Worm (Caenorhabditis elegans): ENCODE measurements around the gene srd-27.
"Not testable (repeated sequence)": the region's sequence is repeated elsewhere in the genome, so short reads cannot be mapped to it uniquely, and the experiment has no call there.

Gene srd-27

DNA sequence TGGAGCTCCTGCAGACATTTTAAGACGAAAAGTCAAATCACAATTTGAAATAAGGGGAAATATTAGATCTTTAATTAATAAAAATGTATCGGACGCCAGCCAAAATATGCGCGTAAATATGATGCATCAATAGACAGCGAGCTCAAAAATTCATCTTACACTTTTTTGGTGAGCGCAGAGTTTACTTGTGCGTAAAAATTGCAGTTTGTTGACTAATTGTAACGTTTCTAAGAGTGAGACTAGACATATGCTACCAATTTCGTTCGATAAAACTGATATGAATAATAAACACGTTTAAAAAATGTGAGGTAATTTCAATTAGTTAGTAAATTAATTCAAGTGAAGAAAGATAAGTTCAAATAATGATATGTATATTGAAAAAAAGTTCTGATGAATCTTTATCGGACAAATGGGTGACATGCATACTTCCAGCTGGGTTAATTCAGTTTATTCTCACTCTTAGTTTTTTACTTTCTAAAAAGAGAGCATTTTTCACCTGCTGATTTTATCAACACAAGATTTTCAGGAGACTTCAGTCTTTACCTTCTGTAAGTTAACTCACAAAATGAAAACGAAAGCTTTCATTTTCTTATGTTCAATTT lies 23.9 kb upstream of the srd-27 start, which contains the start of the genes nhr-285 and irld-52:
nhr-285 (minus strand) TSS at position 101 of the 602 bp plus-strand sequence.
irld-52 (plus strand) TSS at position 552 of the 602 bp plus-strand sequence.
- TF ChIP-seq klf-2 (GFP tag; conservative IDR thresholded peaks at IDR 0.05) (no peak), flt-1 (GFP tag; IDR thresholded peaks at IDR 0.05) (no peak), T22C8.4 (GFP tag; IDR thresholded peaks at IDR 0.05) (no peak), tab-1 (GFP tag; IDR thresholded peaks at IDR 0.05) (no peak), ztf-29 (GFP tag; IDR thresholded peaks at IDR 0.05) (no peak), cog-1 (tag; optimal IDR thresholded peaks at IDR 0.05) (no peak), ref-1 (GFP tag; conservative IDR thresholded peaks at IDR 0.05) (no peak)

DNA sequence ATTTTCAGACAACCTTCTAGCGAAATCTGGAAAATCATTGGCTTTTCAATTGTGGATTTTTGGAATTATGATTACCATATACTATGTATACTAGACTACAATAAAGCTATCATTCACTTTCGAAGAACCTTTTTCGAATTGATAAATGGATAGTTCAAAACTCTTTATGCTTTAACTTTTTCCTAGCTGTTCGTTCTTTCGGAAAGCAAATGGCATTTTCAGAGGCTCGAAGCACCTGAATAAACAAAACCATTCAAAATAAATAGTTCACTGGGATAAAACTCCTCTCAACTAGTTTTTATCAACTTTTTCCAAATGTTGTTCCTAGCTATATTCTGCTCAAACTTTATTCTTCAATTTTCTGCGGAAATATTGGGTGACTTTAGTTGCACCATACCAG lies 22.1 kb upstream of the srd-27 start, which contains the start of gene T26E4.2:
T26E4.2 (plus strand) TSS at position 301 of the 400 bp plus-strand sequence.
- TF ChIP-seq ref-1 (GFP tag; conservative IDR thresholded peaks at IDR 0.05) (no peak), ztf-29 (GFP tag; IDR thresholded peaks at IDR 0.05) (no peak), tab-1 (GFP tag; IDR thresholded peaks at IDR 0.05) (no peak), ztf-23 (GFP tag; IDR thresholded peaks at IDR 0.05) (no peak), flt-1 (GFP tag; IDR thresholded peaks at IDR 0.05) (no peak), cog-1 (tag; optimal IDR thresholded peaks at IDR 0.05) (no peak)

DNA sequence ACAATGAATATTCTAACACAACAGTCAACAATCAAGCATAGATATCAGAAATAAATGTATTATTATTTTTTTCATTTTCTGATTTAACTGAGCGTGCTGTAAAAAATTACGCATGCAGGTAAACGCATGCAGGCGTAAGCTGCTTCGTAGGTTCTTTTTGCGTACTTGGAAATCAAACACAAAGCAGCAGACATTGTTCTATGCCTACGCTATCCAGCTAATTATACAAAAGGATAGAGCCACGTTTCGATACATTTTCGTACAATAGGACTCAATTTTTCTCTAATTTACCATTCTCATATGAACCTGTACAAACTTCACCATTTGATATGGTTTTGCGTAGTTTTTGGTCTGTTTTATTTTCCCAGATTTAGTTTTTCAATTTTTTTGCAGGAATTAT lies 20.7 kb upstream of the srd-27 start, which contains the start of gene T26E4.3:
T26E4.3 (plus strand) TSS at position 301 of the 400 bp plus-strand sequence.
- no peak for TF ChIP-seq med-1 (GFP tag; optimal IDR thresholded peaks at IDR 0.05; ENCODE audit: insufficient read depth)
- no peak for TF ChIP-seq T22C8.4 (GFP tag; IDR thresholded peaks at IDR 0.05)

DNA sequence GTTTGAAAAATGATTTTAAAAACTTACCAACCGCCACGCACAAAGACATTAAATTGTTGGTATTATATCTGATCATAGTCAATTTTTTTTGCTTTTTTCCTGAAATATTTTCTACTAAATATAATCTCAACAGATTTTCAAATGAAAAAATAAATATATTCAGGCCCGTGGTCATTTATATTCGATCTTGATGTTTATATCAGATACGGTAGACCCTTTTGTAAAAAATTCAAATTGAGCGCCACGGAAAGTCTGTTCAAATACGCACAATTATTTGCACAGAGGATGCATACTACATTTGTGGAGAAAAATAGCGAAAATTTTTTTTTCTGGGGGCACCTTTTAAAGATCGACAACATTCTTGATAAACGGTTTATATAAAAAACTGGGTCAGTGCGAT lies 10.8 kb upstream of the srd-27 start, which contains the start of gene T26E4.4:
T26E4.4 (minus strand) TSS at position 101 of the 400 bp plus-strand sequence.
- no peak for TF ChIP-seq med-1 (GFP tag; optimal IDR thresholded peaks at IDR 0.05; ENCODE audit: insufficient read depth)
- no peak for TF ChIP-seq ztf-29 (GFP tag; IDR thresholded peaks at IDR 0.05)
- no peak for TF ChIP-seq flt-1 (GFP tag; IDR thresholded peaks at IDR 0.05)
- no peak for TF ChIP-seq cog-1 (tag; optimal IDR thresholded peaks at IDR 0.05)
- no peak for TF ChIP-seq T22C8.4 (GFP tag; IDR thresholded peaks at IDR 0.05)
- TF ChIP-seq klf-2 (GFP tag; conservative IDR thresholded peaks at IDR 0.05), result no peak
- no peak for TF ChIP-seq tab-1 (GFP tag; IDR thresholded peaks at IDR 0.05)
- no peak for TF ChIP-seq ztf-23 (GFP tag; IDR thresholded peaks at IDR 0.05)
- no peak for TF ChIP-seq ref-1 (GFP tag; conservative IDR thresholded peaks at IDR 0.05)

DNA sequence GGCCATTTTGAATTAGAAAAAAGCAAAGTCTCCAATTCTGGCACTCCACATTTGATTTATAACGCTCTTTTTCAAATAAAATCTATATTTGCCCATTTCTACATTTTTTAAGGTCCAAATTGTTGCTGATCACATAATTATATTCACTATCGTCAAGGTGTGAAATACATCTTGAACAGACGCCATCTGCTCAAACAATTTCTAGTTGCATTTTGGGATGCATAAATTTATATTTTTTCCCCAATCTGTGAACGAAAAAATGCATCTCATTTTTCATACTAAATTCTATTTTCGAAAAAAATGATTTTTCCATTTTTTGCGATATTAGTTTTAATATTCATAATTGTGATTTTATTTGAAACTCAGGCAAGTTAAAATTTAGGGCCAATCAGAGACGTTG lies 9.9 kb upstream of the srd-27 start, which contains the start of gene T26E4.7:
T26E4.7 (plus strand) TSS at position 301 of the 400 bp plus-strand sequence.
- no peak for TF ChIP-seq ztf-29 (GFP tag; IDR thresholded peaks at IDR 0.05)
- TF ChIP-seq klf-2 (GFP tag; conservative IDR thresholded peaks at IDR 0.05), result no peak
- no peak for TF ChIP-seq med-1 (GFP tag; optimal IDR thresholded peaks at IDR 0.05; ENCODE audit: insufficient read depth)
- no peak for TF ChIP-seq tab-1 (GFP tag; IDR thresholded peaks at IDR 0.05)
- no peak for TF ChIP-seq ztf-23 (GFP tag; IDR thresholded peaks at IDR 0.05)
- no peak for TF ChIP-seq cog-1 (tag; optimal IDR thresholded peaks at IDR 0.05)
- TF ChIP-seq ref-1 (GFP tag; conservative IDR thresholded peaks at IDR 0.05), result no peak
- TF ChIP-seq flt-1 (GFP tag; IDR thresholded peaks at IDR 0.05), result no peak

DNA sequence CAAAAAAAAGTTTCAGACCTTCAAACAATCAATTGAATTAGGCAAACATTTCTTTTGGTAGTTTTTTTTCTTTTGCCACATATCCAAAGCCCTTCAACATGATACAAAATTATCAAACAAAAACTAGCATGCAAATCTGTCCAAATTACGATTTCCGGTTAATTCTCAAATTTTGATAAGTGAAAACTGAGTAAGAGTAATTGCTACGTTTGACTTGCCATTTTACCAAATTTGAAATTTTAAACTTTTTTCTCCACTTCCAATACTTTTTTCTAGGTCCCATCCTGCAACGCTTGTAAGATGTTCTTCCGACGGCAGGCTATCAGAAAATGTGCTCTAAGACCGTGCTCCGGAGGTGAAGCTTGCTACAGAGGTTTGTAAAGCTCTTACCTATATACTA lies 7.1 kb upstream of the srd-27 start, which contains the start of gene nhr-223:
nhr-223 (plus strand) TSS at position 301 of the 400 bp plus-strand sequence.
- no peak for TF ChIP-seq cog-1 (tag; optimal IDR thresholded peaks at IDR 0.05)
- no peak for TF ChIP-seq ztf-23 (GFP tag; IDR thresholded peaks at IDR 0.05)
- no peak for TF ChIP-seq ref-1 (GFP tag; conservative IDR thresholded peaks at IDR 0.05)
- TF ChIP-seq klf-2 (GFP tag; conservative IDR thresholded peaks at IDR 0.05), result no peak

DNA sequence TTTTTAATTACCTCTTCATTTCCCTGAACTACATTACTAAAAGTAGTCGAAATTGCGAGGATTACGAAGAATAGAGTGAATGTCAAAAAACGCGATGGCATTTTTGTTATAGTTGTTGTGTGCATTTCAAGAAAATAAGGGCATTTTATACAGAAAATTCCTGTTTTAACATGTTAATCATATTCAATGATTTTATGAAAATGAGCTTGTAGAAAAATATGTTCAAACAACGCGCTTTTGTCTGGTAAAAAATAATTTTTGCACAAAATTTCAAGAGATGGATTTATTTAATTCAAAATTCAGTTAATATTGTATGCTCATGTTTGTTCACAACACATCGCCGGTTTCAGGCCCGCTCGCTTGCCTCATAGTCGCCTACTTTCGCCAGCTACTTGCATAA lies 5.1 kb upstream of the srd-27 start, which contains the start of gene T26E4.10:
T26E4.10 (minus strand) TSS at position 101 of the 400 bp plus-strand sequence.
- TF ChIP-seq ztf-29 (GFP tag; IDR thresholded peaks at IDR 0.05) (no peak), tab-1 (GFP tag; IDR thresholded peaks at IDR 0.05) (no peak), ref-1 (GFP tag; conservative IDR thresholded peaks at IDR 0.05) (no peak), T22C8.4 (GFP tag; IDR thresholded peaks at IDR 0.05) (no peak), klf-2 (GFP tag; conservative IDR thresholded peaks at IDR 0.05) (no peak), ztf-23 (GFP tag; IDR thresholded peaks at IDR 0.05) (no peak), med-1 (GFP tag; optimal IDR thresholded peaks at IDR 0.05; ENCODE audit: insufficient read depth) (no peak), flt-1 (GFP tag; IDR thresholded peaks at IDR 0.05) (no peak), cog-1 (tag; optimal IDR thresholded peaks at IDR 0.05) (no peak)

DNA sequence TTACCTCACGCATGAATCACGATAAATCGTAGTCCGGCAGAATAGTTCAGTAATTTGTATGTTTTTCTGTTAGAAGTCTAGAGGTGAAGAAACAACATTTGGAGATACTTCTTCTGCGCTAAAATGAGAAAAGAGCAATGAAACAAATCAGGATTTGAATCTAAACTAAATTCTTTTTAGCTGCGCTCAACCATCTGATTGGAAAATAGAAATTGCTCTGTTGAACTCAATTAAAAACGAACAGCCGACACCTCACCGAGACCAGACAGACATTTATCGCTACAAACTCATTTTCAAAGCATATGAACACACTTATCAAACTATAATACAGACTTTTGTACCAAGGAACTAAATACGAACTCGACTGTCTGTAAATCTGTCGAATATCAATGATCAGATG lies 556 bp upstream of the srd-27 start, which contains the start of gene T26E4.9:
T26E4.9 (minus strand) TSS at position 101 of the 400 bp plus-strand sequence.
- not testable (repeated sequence) for TF ChIP-seq tab-1 (GFP tag; IDR thresholded peaks at IDR 0.05); klf-2 (GFP tag; conservative IDR thresholded peaks at IDR 0.05); ztf-29 (GFP tag; IDR thresholded peaks at IDR 0.05)

DNA sequence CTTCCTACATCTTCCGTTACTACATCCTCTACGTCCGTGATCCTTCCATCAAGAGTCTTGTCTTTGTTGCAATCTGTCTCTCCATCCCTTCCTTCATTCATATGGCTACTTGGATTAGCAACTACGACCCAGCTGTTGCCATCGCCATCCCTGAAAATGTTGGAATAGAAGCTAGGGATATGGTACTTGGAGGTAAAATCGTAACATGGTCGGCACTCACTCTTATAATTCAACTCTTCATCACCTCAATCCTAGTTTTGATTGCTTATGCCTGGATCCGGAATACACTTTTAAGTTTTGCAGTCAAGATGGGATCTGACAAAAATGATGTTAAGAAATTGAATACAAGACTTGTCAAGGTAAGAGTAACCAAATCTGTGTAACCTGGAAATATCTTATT lies 569 bp downstream of the srd-27 start, which contains the start of gene T26E4.18:
T26E4.18 (minus strand) TSS at position 101 of the 400 bp plus-strand sequence.
- TF ChIP-seq ztf-29 (GFP tag; IDR thresholded peaks at IDR 0.05); klf-2 (GFP tag; conservative IDR thresholded peaks at IDR 0.05); cog-1 (tag; optimal IDR thresholded peaks at IDR 0.05): not testable (repeated sequence)

DNA sequence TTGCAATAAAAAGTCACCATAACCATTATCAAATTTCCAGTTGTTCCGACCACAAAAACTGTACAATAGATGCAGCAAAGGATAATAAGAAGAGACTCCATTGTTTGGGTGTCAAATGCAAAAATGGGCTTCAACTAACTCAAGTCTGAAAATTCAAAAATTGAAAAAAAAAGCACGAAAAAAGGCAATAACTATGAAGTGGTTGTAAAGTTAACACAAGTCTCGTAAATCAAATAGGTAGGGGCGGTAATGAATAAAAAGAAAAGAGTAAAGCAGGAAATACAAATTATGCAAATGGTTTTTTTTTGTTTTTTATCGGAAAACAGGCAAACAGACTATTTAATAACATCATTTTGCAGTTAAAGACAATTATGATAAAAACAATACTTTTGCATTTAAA lies 4.2 kb downstream of the srd-27 start, which contains the start of gene srsx-38:
srsx-38 (minus strand) TSS at position 101 of the 400 bp plus-strand sequence.
- TF ChIP-seq cog-1 (tag; optimal IDR thresholded peaks at IDR 0.05); tab-1 (GFP tag; IDR thresholded peaks at IDR 0.05); T22C8.4 (GFP tag; IDR thresholded peaks at IDR 0.05): not testable (repeated sequence)
